Worm (Caenorhabditis elegans): ENCODE data around the gene asp-14.

The asp-14 gene

DNA sequence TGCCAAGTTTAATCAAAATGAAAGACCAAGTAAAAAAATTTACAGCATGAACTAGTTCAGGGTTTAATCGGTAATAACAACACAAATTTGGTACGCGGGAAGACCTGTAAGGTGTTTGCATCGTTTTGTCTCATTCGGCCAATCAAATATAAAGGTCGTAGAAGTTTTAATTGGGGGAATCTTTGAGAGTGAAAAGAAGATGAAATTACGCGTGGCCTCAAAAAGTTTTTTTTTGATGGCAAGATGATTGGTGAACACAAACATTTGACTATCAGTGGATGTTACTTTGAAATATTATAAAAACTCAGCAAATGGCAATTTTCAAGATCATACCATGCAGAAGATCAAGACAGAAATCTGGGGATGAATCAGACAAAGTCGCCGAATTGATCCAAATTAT, 8.7 kb upstream of the asp-14 start, which contains the start of gene nas-33:
TSS of gene nas-33 (minus strand) at position 101 of the 400 bp plus-strand sequence.
- no peak for TF ChIP-seq ceh-32 (tag; optimal IDR thresholded peaks at IDR 0.05; ENCODE audit: poor library complexity)
- TF ChIP-seq nhr-102 (tag; optimal IDR thresholded peaks at IDR 0.05) = no peak
- no peak for TF ChIP-seq unc-62 (GFP tag; optimal IDR thresholded peaks at IDR 0.05 in 1 of 2)
- no peak for TF ChIP-seq unc-62 (tag; optimal IDR thresholded peaks at IDR 0.05)
- TF ChIP-seq ctbp-1 (GFP tag; IDR thresholded peaks at IDR 0.05) = no peak
- no peak for TF ChIP-seq ceh-82 (tag; optimal IDR thresholded peaks at IDR 0.05)
- TF ChIP-seq aha-1 (tag) = no peak
- no peak for TF ChIP-seq zip-11 (GFP tag; IDR thresholded peaks at IDR 0.05)
- TF ChIP-seq ZK337.2 (GFP tag; IDR thresholded peaks at IDR 0.05) = no peak
- TF ChIP-seq mxl-2 (GFP tag; conservative IDR thresholded peaks at IDR 0.05) = no peak
- TF ChIP-seq egl-43 (GFP tag; IDR thresholded peaks at IDR 0.05) = no peak
- TF ChIP-seq ces-1 (GFP tag; optimal IDR thresholded peaks at IDR 0.05) = no peak
- no peak for TF ChIP-seq snpc-4 (tag; optimal IDR thresholded peaks at IDR 0.05)
- TF ChIP-seq skn-1 (tag; optimal IDR thresholded peaks at IDR 0.05) = no peak
- no peak for TF ChIP-seq fos-1 (tag; optimal IDR thresholded peaks at IDR 0.05)
- no peak for TF ChIP-seq lir-3 (tag; optimal IDR thresholded peaks at IDR 0.05)

DNA sequence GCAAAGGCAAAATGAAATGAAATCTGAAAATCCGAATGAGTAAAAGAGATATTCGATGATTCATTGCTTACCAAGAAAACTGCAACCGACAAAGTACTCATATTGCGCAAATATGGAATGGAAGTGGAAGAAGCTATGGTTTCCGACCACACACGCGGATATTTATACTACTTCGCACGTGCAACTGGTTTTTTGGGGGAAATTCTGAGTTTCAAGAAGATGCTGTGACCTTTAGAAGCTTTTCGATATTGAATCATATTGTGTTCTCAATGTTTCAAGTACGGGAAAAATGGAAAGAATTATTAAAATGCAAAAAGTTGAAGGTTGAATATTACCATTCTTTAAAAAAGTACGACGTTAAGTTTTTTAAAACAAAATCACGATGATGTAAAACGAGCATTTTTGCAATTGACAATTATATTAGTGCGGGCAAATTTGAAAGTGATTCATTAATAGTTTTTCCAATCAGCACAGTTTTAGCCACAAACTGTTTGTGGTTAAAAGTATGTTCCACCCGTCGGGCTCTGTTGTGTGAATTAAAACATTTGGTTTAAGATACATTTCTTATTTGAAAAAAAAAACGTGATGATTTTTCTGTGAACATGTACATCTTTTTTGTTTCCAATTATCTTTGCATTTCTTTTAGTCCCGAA, 4.5 kb upstream of the asp-14 start, which contains the start of the genes grl-6 and K10C2.6:
TSS of gene grl-6 (minus strand) at position 101 of the 653 bp plus-strand sequence.
TSS of gene K10C2.6 (plus strand) at position 603 of the 653 bp plus-strand sequence.
- peak in 1 of 2 experiments; percentile 13 for TF ChIP-seq unc-62 (GFP tag; optimal IDR thresholded peaks at IDR 0.05 in 1 of 2)
- TF ChIP-seq unc-62 (tag; optimal IDR thresholded peaks at IDR 0.05) = no peak
- no peak for TF ChIP-seq egl-27 (tag; optimal IDR thresholded peaks at IDR 0.05)

DNA sequence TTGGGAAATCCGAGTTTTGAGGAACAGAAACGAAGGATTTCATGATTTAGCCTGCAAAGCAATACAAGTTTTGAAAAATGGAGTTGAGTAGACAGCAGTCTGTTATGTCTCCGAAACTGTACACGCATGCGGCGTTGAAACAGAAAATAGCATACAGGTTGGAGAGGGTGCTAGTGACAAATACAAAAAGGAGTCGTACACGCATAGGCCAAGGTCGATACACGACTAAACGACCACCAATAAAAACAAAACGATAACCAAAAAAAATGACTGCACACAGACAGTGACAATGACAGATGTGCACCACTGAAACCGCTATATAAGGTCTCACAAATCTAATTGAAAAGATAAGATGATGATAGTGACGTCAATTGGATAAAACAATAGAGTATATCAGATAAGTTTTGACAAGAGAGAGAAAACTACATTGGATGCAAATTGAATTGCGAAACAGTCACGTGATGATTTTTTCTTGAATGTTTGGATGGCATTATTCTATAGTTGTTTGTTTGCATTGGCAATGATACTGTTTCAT, 2.5 kb upstream of the asp-14 start, which contains the start of gene fah-1:
TSS of gene fah-1 (minus strand) at position 51 of the 535 bp plus-strand sequence.
- TF ChIP-seq nhr-25 (tag; optimal IDR thresholded peaks at IDR 0.05; ENCODE audit: borderline replicate concordance, insufficient read depth) (peak; percentile 86), nhr-102 (tag; optimal IDR thresholded peaks at IDR 0.05) (peak; percentile 59), duxl-1 (tag; optimal IDR thresholded peaks at IDR 0.05; ENCODE audit: poor library complexity) (no peak), daf-16 (GFP tag; optimal IDR thresholded peaks at IDR 0.05) (no peak), daf-16 (tag; optimal IDR thresholded peaks at IDR 0.05) (peak; percentile 73), aha-1 (tag) (peak; percentile 86), ztf-11 (tag; optimal IDR thresholded peaks at IDR 0.05) (no peak), egl-27 (tag; optimal IDR thresholded peaks at IDR 0.05) (no peak), T20F7.1 (GFP tag; optimal IDR thresholded peaks at IDR 0.05) (peak; percentile 37), hlh-30 (tag; optimal IDR thresholded peaks at IDR 0.05; ENCODE audit: insufficient read depth) (peak; percentile 68), dve-1 (tag; optimal IDR thresholded peaks at IDR 0.05; ENCODE audit: insufficient read depth) (peak; percentile 87), Y75B8A.6 (GFP tag; IDR thresholded peaks at IDR 0.05) (no peak), nhr-11 (tag; optimal IDR thresholded peaks at IDR 0.05) (no peak), nhr-48 (tag; optimal IDR thresholded peaks at IDR 0.05) (peak; percentile 53), mep-1 (tag; optimal IDR thresholded peaks at IDR 0.05) (peak; percentile 70), nhr-41 (GFP tag; IDR thresholded peaks at IDR 0.05) (no peak), madf-9 (GFP tag; conservative IDR thresholded peaks at IDR 0.05) (no peak), F37D6.2 (tag; optimal IDR thresholded peaks at IDR 0.05) (no peak), lin-1 (GFP tag; IDR thresholded peaks at IDR 0.05) (no peak), aly-2 (tag; optimal IDR thresholded peaks at IDR 0.05) (no peak), Y105C5A.15 (GFP tag; IDR thresholded peaks at IDR 0.05) (no peak), dmd-6 (GFP tag; IDR thresholded peaks at IDR 0.05) (peak; percentile 67), mdl-1 (tag; optimal IDR thresholded peaks at IDR 0.05) (peak in 1 of 2 experiments; percentile 57), attf-4 (tag; optimal IDR thresholded peaks at IDR 0.05) (no peak), nhr-77 (tag; optimal IDR thresholded peaks at IDR 0.05) (peak; percentile 31), lin-13 (GFP tag; optimal IDR thresholded peaks at IDR 0.05) (no peak), rbr-2 (tag; optimal IDR thresholded peaks at IDR 0.05) (no peak), cey-2 (tag; optimal IDR thresholded peaks at IDR 0.05; ENCODE audit: borderline replicate concordance, insufficient read depth) (peak; percentile 15), ceh-32 (tag; optimal IDR thresholded peaks at IDR 0.05; ENCODE audit: poor library complexity) (no peak), hlh-11 (tag; optimal IDR thresholded peaks at IDR 0.05) (peak; percentile 74), ceh-20 (GFP tag; IDR thresholded peaks at IDR 0.05) (peak; percentile 47; the same call in 1 of the 2 replicates), T26A8.4 (GFP tag; IDR thresholded peaks at IDR 0.05) (peak; percentile 39; the same call in 1 of the 2 replicates), spr-1 (tag; optimal IDR thresholded peaks at IDR 0.05) (no peak)

All from whole organism, L4 larva.